Fruit fly (Drosophila melanogaster): ENCODE results near the gene eIF2Bbeta.

DNA sequence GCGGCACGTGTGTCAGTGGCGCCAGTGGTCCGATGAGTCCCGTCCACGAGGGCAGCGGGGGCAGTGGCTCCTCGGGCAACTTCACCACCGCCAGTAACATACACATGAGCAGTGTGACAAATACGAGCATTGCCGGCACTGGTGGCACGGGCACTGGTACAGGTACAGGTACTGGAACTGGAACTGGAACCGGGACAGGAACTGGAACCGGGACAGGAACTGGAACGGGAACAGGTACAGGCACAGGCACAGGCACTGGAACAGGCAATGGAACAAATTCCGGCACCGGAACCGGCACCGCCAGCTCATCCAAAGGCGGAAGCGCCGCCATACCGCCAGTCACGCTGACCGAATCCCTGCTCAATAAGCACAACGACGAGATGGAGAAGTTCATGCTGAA, 14.0 kb upstream of the eIF2Bbeta start:
- TF ChIP-seq btn (GFP tag; optimal IDR thresholded peaks at IDR 0.05), result no peak
- TF ChIP-seq usp (GFP tag; optimal IDR thresholded peaks at IDR 0.05), result no peak
- no peak for TF ChIP-seq CG12219 (GFP tag; optimal IDR thresholded peaks at IDR 0.05)
